1 fruit fly cellular context compared by ENCODE assay signal in genomic region chr3R:6817977-6818903, dm6.
TF ChIP-seq lines count a peak whose summit lies in the region.

No protein-coding gene starts in this region.

TF ChIP-seq in whole organism, embryonic, 481 proteins besides CTCF, POLR2A, EP300 and RAD21 (continued from another document):
- peak; percentile 30 for TF ChIP-seq CG11723 (GFP tag; optimal IDR thresholded peaks at IDR 0.05; lab: Kevin White, UChicago)
- TF ChIP-seq CG8388 (GFP tag; optimal IDR thresholded peaks at IDR 0.05; lab: Kevin White, UChicago) = peak; percentile 58
- no peak for TF ChIP-seq hb (GFP tag; IDR thresholded peaks at IDR 0.05; lab: Robert Waterston, UW; ENCODE audit: partially characterized antibody)
- TF ChIP-seq Hey (tag; optimal IDR thresholded peaks at IDR 0.05; lab: Kevin White, UChicago) = no peak
- TF ChIP-seq pita (GFP tag; optimal IDR thresholded peaks at IDR 0.05; lab: Kevin White, UChicago) = no peak
- no peak for TF ChIP-seq Dp (GFP tag; optimal IDR thresholded peaks at IDR 0.05; lab: Kevin White, UChicago)
- peak; percentile 56; the same call in 1 of the 2 replicates for TF ChIP-seq CG31441 (GFP tag; IDR thresholded peaks at IDR 0.05; lab: Robert Waterston, UW)
- TF ChIP-seq CG1529 (GFP tag; optimal IDR thresholded peaks at IDR 0.05; lab: Kevin White, UChicago) = peak; percentile 48
- TF ChIP-seq Ptx1 (GFP tag; IDR thresholded peaks at IDR 0.05; lab: Robert Waterston, UW) = peak; percentile 61
- TF ChIP-seq CG30431 (GFP tag; optimal IDR thresholded peaks at IDR 0.05; lab: Kevin White, UChicago) = no peak
- no peak for TF ChIP-seq CG12104 (GFP tag; optimal IDR thresholded peaks at IDR 0.05; lab: Kevin White, UChicago)
- TF ChIP-seq zfh1 (GFP tag; IDR thresholded peaks at IDR 0.05; lab: Robert Waterston, UW) = peak; percentile 68; the same call in 2 of the 3 replicates
- no peak for TF ChIP-seq CG10147 (GFP tag; optimal IDR thresholded peaks at IDR 0.05; lab: Kevin White, UChicago)
- TF ChIP-seq Adf1 (GFP tag; IDR thresholded peaks at IDR 0.05; lab: Robert Waterston, UW) = no peak
- TF ChIP-seq dmrt99B (tag; optimal IDR thresholded peaks at IDR 0.05; lab: Kevin White, UChicago) = peak; percentile 64
- no peak for TF ChIP-seq nom (GFP tag; optimal IDR thresholded peaks at IDR 0.05; lab: Kevin White, UChicago)
- TF ChIP-seq ranshi (GFP tag; IDR thresholded peaks at IDR 0.05; lab: Robert Waterston, UW) = no peak
- TF ChIP-seq Nf-YA (GFP tag; IDR thresholded peaks at IDR 0.05; lab: Robert Waterston, UW) = no peak
- peak in 1 of 2 experiments; percentile 91 for TF ChIP-seq tll (GFP tag; optimal IDR thresholded peaks at IDR 0.05; lab: Kevin White, UChicago)
- TF ChIP-seq CG4617 (GFP tag; optimal IDR thresholded peaks at IDR 0.05; lab: Kevin White, UChicago; ENCODE audit: borderline replicate concordance) = no peak
- TF ChIP-seq z (GFP tag; IDR thresholded peaks at IDR 0.05; lab: Robert Waterston, UW) = no peak
- TF ChIP-seq Taf1 (GFP tag; IDR thresholded peaks at IDR 0.05; lab: Robert Waterston, UW) = no peak
TF ChIP-seq in whole organism, embryonic: peak in this region for 190.
